Fruit fly (Drosophila melanogaster): ENCODE results near the gene CG31342.

The CG31342 gene

DNA sequence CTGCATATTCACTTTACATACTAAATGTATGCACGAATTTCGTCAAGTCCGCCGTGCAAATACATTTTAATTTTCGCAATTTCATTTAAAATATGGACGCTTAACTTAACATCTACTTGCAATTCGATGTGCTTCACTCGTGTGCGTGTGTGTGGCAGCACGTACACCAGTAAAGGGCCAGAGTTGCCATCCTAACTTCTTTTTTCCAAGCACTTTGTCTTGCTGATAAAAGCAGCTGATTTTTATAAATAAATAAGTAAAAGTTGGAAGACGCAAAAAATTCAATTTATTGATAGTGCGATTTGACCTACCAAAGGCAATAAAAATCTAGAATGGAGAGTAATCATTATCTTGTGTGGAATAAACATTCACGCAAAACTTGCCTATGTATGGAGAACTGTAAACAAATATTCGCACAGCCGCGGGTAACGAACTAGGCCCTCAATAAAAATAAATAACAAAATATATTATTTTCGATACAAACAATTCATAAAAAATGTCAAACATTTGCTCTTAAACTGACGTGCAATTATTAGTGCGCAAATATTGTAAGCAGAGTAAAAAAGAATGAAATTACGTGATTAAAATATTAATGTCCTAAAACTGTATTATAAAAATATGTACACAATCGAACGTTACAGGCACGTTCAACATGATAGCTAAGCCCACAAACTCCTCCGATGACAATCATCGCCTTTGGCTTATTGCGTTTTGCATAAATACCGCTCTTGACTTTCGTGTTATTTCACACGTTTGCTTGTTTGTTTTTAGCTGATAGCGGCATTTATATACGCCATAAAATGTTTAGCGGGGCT lies 3.5 kb upstream of the CG31342 start (continued):
- TF ChIP-seq CG12155 (GFP tag; optimal IDR thresholded peaks at IDR 0.05): peak; percentile 44
- TF ChIP-seq so (GFP tag; IDR thresholded peaks at IDR 0.05): peak; percentile 86
- peak; percentile 62; the same call in 2 of the 3 replicates for TF ChIP-seq CG17361 (GFP tag; IDR thresholded peaks at IDR 0.05)
- TF ChIP-seq dimm (GFP tag; IDR thresholded peaks at IDR 0.05): 0 out of 2 replicates have a peak, but pooled peaks have one; percentile 23
- peak; percentile 55 for TF ChIP-seq Nf-YC (tag; optimal IDR thresholded peaks at IDR 0.05)
- peak; percentile 66 for TF ChIP-seq B-H2 (GFP tag; optimal IDR thresholded peaks at IDR 0.05)
- no peak for TF ChIP-seq sr (GFP tag; IDR thresholded peaks at IDR 0.05)
- TF ChIP-seq sc (optimal IDR thresholded peaks at IDR 0.05): no peak
- TF ChIP-seq sc (GFP tag; optimal IDR thresholded peaks at IDR 0.05): peak; percentile 12
- no peak for TF ChIP-seq Doc2 (GFP tag; IDR thresholded peaks at IDR 0.05)
- no peak for TF ChIP-seq slp2 (GFP tag; optimal IDR thresholded peaks at IDR 0.05)
- no peak for TF ChIP-seq CG42726 (GFP tag; IDR thresholded peaks at IDR 0.05; ENCODE audit: partially characterized antibody)
- TF ChIP-seq Atf6 (GFP tag; IDR thresholded peaks at IDR 0.05): peak; percentile 74
- peak; percentile 43; the same call in 1 of the 2 replicates for TF ChIP-seq rib (GFP tag; IDR thresholded peaks at IDR 0.05)
- TF ChIP-seq CG6654 (GFP tag; optimal IDR thresholded peaks at IDR 0.05): peak; percentile 5
- peak; percentile 89 for TF ChIP-seq Ets65A (GFP tag)
- no peak for TF ChIP-seq CG9609 (GFP tag; optimal IDR thresholded peaks at IDR 0.05)
- no peak for TF ChIP-seq NC2α (GFP tag; optimal IDR thresholded peaks at IDR 0.05)
- peak; percentile 58 for TF ChIP-seq CG4328 (GFP tag; optimal IDR thresholded peaks at IDR 0.05)
- TF ChIP-seq ase (GFP tag; IDR thresholded peaks at IDR 0.05): peak; percentile 52; the same call in 1 of the 3 replicates
- TF ChIP-seq sens (GFP tag): peak; percentile 76
- TF ChIP-seq CG31441 (GFP tag; IDR thresholded peaks at IDR 0.05): peak; percentile 63; the same call in 1 of the 2 replicates
- TF ChIP-seq kay (GFP tag; optimal IDR thresholded peaks at IDR 0.05): peak; percentile 25
- TF ChIP-seq Neu2 (GFP tag; optimal IDR thresholded peaks at IDR 0.05; ENCODE audit: borderline replicate concordance): no peak
- no peak for TF ChIP-seq cad (GFP tag; optimal IDR thresholded peaks at IDR 0.05)
- TF ChIP-seq CG12236 (GFP tag; optimal IDR thresholded peaks at IDR 0.05): peak; percentile 2
- peak; percentile 62 for TF ChIP-seq chn (GFP tag; optimal IDR thresholded peaks at IDR 0.05)
- TF ChIP-seq C15 (GFP tag; IDR thresholded peaks at IDR 0.05): no peak
- TF ChIP-seq CG10565 (GFP tag; optimal IDR thresholded peaks at IDR 0.05): peak; percentile 16
- TF ChIP-seq Hand (GFP tag; optimal IDR thresholded peaks at IDR 0.05): peak; percentile 63
- TF ChIP-seq CG2712 (tag; optimal IDR thresholded peaks at IDR 0.05): peak; percentile 63
- peak; percentile 28 for TF ChIP-seq CG30431 (GFP tag; optimal IDR thresholded peaks at IDR 0.05)
- TF ChIP-seq crol (GFP tag; IDR thresholded peaks at IDR 0.05): no peak
- TF ChIP-seq ftz-f1 (GFP tag; optimal IDR thresholded peaks at IDR 0.05): no peak
- TF ChIP-seq CG12219 (GFP tag; optimal IDR thresholded peaks at IDR 0.05): peak; percentile 56
- no peak for TF ChIP-seq chif (GFP tag; optimal IDR thresholded peaks at IDR 0.05)
- TF ChIP-seq CG10274 (GFP tag; optimal IDR thresholded peaks at IDR 0.05): no peak
- TF ChIP-seq CG6791 (GFP tag; IDR thresholded peaks at IDR 0.05; ENCODE audit: partially characterized antibody): no peak
- no peak for TF ChIP-seq gro (GFP tag; optimal IDR thresholded peaks at IDR 0.05)
- TF ChIP-seq ERR (GFP tag; optimal IDR thresholded peaks at IDR 0.05): no peak
- peak; percentile 60 for TF ChIP-seq zfh2 (GFP tag; optimal IDR thresholded peaks at IDR 0.05)
- TF ChIP-seq Rfx (GFP tag; IDR thresholded peaks at IDR 0.05): peak; percentile 80; the same call in 1 of the 2 replicates
- peak; percentile 34 for TF ChIP-seq nmo (GFP tag; optimal IDR thresholded peaks at IDR 0.05)
- TF ChIP-seq tio (GFP tag; optimal IDR thresholded peaks at IDR 0.05): peak; percentile 74
- peak; percentile 32 for TF ChIP-seq tin (GFP tag; optimal IDR thresholded peaks at IDR 0.05)
- peak; percentile 10 for TF ChIP-seq CG10654 (GFP tag; optimal IDR thresholded peaks at IDR 0.05)
- no peak for TF ChIP-seq CG14965 (GFP tag; optimal IDR thresholded peaks at IDR 0.05; ENCODE audit: borderline replicate concordance)
- peak; percentile 69 for TF ChIP-seq Xbp1 (GFP tag; optimal IDR thresholded peaks at IDR 0.05)
- no peak for TF ChIP-seq fd102C (GFP tag; optimal IDR thresholded peaks at IDR 0.05)
- TF ChIP-seq CG17359 (tag; optimal IDR thresholded peaks at IDR 0.05): peak; percentile 65
